Fruit fly (Drosophila melanogaster): Measurements from ENCODE around the gene Aven.
A peak's percentile ranks its signal among the peaks of the same experiment; 100 is the strongest.

The Aven gene

DNA sequence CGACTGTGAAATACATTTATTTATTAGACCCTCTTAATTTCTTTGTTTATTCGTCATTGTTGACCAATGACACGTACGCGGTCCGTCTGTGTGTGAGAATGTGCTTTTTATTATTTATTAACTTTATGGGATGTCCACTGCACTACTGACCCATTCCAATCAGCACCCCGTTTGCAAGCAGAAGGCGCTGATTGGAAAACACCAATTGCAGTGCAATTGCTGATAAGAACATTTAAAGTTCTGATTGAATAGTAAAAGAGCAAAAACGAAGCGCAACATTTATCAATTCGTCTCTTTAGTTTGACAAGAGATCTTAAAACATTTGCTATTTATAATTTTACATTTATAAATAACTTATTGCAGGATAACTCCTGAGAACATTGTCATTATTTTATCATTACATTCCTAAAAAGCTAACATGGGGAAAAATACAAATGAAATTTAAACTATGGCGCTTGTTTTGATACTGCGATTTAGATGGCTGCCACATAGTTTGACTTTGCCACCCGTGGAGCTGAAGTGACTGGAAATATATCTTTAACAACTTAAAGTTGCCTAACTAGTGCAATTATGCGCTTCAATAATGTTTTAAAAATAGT is 29.1 kb upstream of the Aven start:
- TF ChIP-seq psq (optimal IDR thresholded peaks at IDR 0.05): no peak
- TF ChIP-seq EcR (GFP tag; optimal IDR thresholded peaks at IDR 0.05): no peak
- TF ChIP-seq usp (GFP tag; optimal IDR thresholded peaks at IDR 0.05): no peak
- TF ChIP-seq Dll (optimal IDR thresholded peaks at IDR 0.05): no peak
- no peak for TF ChIP-seq CG8478 (optimal IDR thresholded peaks at IDR 0.05)
- TF ChIP-seq pan (optimal IDR thresholded peaks at IDR 0.05): no peak

DNA sequence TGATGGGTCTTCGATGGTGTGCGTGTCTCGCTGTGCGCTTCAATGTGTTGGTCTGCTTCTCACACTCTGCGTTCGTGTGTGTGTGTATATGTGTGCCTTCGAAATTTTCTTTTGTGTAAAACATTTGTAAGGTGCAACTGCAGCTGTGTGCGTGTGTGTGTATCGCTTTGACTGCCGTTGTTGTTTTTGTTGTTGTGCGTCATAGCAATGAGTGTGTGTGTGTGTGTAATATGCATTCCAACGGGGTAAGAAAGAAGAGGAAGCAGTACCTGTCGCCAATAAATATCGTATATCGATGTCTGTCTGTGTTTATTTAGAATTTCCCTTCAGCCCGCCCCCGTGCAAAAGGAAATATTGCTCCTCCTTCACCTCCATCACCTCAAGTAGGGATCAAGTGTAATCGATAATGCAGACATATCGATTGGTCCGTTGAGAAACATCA is 24.9 kb upstream of the Aven start:
- TF ChIP-seq CG8478 (optimal IDR thresholded peaks at IDR 0.05): peak; percentile 83
- no peak for TF ChIP-seq pan (optimal IDR thresholded peaks at IDR 0.05)

DNA sequence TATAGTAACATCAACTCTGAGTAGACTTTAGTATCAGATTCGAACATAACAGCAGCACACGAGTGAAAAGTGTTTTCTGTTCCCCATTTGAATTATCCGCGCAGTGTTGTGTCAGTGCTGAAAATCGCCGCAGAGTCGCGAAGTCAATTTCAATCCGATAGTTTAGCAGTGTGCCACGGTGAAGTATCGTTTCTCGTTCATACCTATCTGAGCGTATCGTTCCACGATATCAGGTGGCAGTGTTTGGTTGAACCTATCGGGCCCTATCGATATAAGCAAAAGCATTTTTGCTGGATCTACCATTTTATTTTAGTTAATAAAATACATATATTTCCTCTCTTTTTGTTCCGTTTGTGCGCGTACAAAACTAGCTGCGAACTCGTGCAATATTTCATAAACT is 24.1 kb upstream of the Aven start, which contains the start of gene CkIalpha:
Gene CkIalpha, plus strand, starts transcription at position 53 of the 400 bp plus-strand sequence.
- no peak for TF ChIP-seq psq (optimal IDR thresholded peaks at IDR 0.05)
- TF ChIP-seq CG8478 (optimal IDR thresholded peaks at IDR 0.05): no peak
- TF ChIP-seq pan (optimal IDR thresholded peaks at IDR 0.05): no peak
- no peak for TF ChIP-seq Dll (optimal IDR thresholded peaks at IDR 0.05)
- TF ChIP-seq usp (GFP tag; optimal IDR thresholded peaks at IDR 0.05): no peak
- no peak for TF ChIP-seq EcR (GFP tag; optimal IDR thresholded peaks at IDR 0.05)

DNA sequence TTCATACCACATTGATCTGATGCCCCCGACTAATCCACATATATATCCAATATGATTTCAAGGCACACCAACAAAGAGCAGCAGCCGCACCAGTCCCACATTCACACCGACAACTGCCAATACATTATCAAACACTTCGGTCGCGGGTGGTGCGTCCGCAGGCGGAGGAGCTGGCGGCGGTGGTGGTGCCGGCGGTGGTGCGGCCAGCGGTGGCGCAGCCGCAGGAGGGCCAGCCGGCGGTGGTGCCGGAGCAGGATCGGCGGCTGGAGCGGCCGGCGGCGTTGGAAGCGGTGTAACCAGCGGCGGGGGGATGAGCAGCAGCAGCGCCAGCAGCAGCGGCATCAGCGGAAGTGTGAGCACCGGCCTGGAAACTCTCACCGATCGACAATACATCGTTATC is 22.2 kb upstream of the Aven start:
- TF ChIP-seq psq (optimal IDR thresholded peaks at IDR 0.05) (no peak), CG8478 (optimal IDR thresholded peaks at IDR 0.05) (no peak), usp (GFP tag; optimal IDR thresholded peaks at IDR 0.05) (no peak), EcR (GFP tag; optimal IDR thresholded peaks at IDR 0.05) (no peak), pan (optimal IDR thresholded peaks at IDR 0.05) (no peak), Dll (optimal IDR thresholded peaks at IDR 0.05) (no peak)

DNA sequence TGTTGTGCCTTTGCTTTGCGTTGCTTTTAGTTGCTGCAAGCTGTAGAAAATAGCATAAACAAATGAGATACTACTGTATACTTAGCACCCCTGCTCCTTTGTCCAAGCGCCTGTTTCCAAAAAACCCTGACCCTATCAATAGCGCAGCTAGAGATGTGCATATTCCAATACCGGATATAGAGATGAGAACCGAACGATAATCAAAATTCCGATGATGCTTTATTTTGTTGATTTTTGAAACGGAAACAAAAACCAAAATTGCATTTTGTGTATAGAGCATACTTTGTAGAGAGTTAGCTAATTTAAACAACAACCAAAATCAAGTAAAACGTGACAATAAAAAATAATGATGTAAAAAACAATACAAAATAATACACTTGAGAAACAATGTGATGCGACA is 15.9 kb upstream of the Aven start:
- no peak for TF ChIP-seq Dll (optimal IDR thresholded peaks at IDR 0.05)
- TF ChIP-seq pan (optimal IDR thresholded peaks at IDR 0.05): no peak
- no peak for TF ChIP-seq EcR (GFP tag; optimal IDR thresholded peaks at IDR 0.05)
- no peak for TF ChIP-seq psq (optimal IDR thresholded peaks at IDR 0.05)
- no peak for TF ChIP-seq usp (GFP tag; optimal IDR thresholded peaks at IDR 0.05)
- no peak for TF ChIP-seq CG8478 (optimal IDR thresholded peaks at IDR 0.05)

DNA sequence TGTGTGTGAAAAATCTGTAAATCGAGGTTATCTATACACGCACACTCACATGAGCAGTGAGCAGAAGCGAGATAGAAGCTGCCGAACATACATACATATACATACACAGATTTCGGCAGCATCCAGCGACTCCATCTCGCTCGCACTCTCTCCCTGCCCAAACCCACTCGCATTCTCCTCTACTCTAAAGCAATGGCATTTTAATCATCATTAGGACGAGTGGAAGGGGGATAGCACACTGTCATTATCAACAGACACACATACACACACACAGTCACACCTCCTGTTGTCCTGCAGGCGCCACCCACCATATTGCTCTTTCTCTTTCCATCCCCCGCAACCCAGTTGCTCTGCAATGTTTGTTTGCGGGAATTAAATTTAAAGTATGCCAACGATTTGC is 4.6 kb upstream of the Aven start:
- TF ChIP-seq CG8478 (optimal IDR thresholded peaks at IDR 0.05): no peak

DNA sequence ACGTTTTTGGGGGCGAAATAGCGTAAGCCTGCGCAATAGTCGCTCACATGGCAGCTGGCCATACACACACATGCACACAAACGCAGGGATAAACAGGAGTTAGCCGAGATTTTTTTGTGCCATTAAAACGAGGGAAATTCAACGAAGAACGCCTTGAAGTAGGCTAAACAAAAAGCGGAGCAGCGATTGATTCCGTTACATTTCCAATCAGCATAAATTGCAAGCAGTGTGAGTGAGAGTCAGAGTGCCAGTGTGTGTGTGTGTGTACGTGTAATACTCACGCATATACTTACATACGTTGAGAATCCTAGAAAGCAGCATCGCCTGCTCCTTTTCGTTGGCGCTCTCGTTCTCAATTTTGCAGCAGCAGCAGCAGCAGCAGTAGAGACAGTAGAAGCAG is 3.8 kb upstream of the Aven start:
- TF ChIP-seq CG8478 (optimal IDR thresholded peaks at IDR 0.05): no peak
- no peak for TF ChIP-seq EcR (GFP tag; optimal IDR thresholded peaks at IDR 0.05)
- TF ChIP-seq psq (optimal IDR thresholded peaks at IDR 0.05): no peak
- TF ChIP-seq pan (optimal IDR thresholded peaks at IDR 0.05): no peak
- no peak for TF ChIP-seq Dll (optimal IDR thresholded peaks at IDR 0.05)
- no peak for TF ChIP-seq usp (GFP tag; optimal IDR thresholded peaks at IDR 0.05)

DNA sequence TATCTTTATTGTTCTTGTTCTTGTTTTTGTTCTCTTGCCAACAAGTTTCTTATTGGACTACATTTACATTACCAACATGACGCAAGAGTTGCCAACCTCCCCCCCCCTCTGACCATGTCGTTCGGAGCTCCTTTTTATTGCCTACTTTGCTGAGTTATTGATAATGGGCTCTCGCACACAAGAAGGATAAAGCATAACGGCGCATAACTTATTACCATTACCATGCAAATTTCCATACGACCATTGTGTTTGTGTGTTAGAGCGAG is 2.6 kb upstream of the Aven start:
- TF ChIP-seq pan (optimal IDR thresholded peaks at IDR 0.05): no peak
- no peak for TF ChIP-seq usp (GFP tag; optimal IDR thresholded peaks at IDR 0.05)
- no peak for TF ChIP-seq EcR (GFP tag; optimal IDR thresholded peaks at IDR 0.05)
- TF ChIP-seq CG8478 (optimal IDR thresholded peaks at IDR 0.05): no peak
- no peak for TF ChIP-seq Dll (optimal IDR thresholded peaks at IDR 0.05)
- no peak for TF ChIP-seq psq (optimal IDR thresholded peaks at IDR 0.05)

DNA sequence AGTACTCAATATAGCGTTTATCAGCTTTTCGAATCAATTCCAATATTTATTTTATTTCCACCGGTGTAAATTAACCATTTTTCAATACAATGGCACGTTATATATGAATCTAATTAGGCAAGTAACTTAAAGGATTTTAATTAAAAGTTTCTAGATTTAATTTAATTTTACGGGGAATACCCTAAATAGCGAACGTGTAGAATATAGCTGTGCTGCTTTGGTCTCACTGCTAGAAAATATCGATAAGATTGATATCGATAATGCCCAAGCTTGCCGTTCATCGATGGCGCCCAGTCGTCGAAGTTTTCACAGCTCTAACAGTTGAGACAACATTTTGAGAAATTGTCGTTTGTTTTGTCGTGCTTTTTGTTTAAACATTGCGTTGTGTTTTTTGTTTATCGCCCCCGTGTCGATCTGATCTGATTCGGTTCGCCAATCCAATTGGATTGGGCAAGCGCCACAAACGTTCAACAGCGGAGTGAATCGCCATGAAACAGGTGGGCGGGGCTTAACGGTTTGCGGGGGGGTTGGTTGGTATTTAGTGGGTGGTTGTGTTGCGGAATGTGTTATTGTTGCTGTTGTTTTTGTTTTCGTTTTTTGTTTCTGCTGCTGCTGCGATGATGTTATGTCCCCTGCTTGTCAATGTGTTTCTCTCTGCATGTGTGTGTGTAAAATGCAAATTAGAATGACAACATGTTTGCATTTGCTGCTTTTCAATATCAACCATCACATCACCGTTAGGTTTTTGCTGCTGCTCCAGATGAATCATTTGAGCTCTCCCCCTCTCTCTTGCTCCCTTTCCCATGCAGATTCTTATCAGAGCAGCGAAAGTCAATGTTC is 2.1 kb upstream of the Aven start, which contains the start of gene Tomosyn:
Gene Tomosyn, plus strand, starts transcription at position 289 of the 840 bp plus-strand sequence.
- no peak for TF ChIP-seq usp (GFP tag; optimal IDR thresholded peaks at IDR 0.05)
- TF ChIP-seq CG8478 (optimal IDR thresholded peaks at IDR 0.05): no peak
- TF ChIP-seq psq (optimal IDR thresholded peaks at IDR 0.05): no peak
- TF ChIP-seq pan (optimal IDR thresholded peaks at IDR 0.05): no peak
- no peak for TF ChIP-seq EcR (GFP tag; optimal IDR thresholded peaks at IDR 0.05)
- no peak for TF ChIP-seq Dll (optimal IDR thresholded peaks at IDR 0.05)

DNA sequence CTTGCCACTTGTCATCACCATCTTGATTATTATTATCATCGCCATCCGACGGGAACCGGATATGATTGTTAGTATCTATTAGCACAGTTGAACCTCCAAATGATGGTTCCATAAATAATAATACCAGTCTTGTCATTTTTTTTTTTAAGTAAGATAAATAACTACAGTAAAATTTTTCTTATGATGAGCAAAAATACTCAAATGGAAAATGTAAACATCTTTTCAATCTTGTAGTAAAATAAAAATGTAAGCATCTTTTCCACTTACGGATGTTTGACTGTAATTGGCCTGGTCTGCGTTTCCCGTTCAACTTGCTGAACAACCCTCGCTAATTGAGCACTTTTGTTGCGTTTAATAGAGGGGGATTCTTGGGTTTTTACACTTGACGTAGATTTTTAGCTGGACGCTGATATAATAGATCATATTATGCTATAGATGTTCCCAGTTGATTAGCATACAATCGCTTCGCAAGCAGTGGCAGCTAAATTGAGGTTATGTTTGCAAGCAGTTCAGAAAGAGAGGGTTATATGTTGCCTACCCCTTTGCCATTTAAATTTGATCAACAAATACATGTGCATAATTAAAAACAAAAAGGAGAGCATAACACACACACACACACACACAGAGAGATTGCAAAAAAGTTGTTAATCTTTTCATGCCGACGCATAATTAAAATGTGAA is 3.7 kb downstream of the Aven start:
- no peak for TF ChIP-seq pan (optimal IDR thresholded peaks at IDR 0.05)
- TF ChIP-seq EcR (GFP tag; optimal IDR thresholded peaks at IDR 0.05): no peak
- TF ChIP-seq Dll (optimal IDR thresholded peaks at IDR 0.05): no peak
- no peak for TF ChIP-seq usp (GFP tag; optimal IDR thresholded peaks at IDR 0.05)
- no peak for TF ChIP-seq psq (optimal IDR thresholded peaks at IDR 0.05)
- no peak for TF ChIP-seq CG8478 (optimal IDR thresholded peaks at IDR 0.05)

DNA sequence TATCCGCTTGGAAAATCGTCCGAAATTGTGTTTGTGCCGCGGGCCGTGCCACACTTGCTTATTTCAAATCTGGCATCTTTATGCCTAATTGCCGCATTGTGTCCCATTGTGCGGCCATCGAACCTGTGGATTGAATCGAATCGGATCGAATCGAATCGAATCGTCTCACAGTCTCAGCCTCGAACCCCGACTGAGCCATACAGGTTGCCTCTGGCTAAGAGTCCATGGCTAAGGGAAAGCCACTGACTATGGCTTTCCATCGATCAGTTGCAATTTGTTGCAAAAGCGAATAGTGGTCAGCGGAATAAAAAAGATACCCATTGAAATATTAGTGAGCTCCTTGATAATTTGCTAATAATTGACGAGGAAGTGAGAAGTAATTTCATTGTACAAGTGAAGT is 5.4 kb downstream of the Aven start, which contains the start of gene CG15728:
Gene CG15728, plus strand, starts transcription at position 301 of the 400 bp plus-strand sequence.
- no peak for TF ChIP-seq psq (optimal IDR thresholded peaks at IDR 0.05)
- no peak for TF ChIP-seq pan (optimal IDR thresholded peaks at IDR 0.05)

DNA sequence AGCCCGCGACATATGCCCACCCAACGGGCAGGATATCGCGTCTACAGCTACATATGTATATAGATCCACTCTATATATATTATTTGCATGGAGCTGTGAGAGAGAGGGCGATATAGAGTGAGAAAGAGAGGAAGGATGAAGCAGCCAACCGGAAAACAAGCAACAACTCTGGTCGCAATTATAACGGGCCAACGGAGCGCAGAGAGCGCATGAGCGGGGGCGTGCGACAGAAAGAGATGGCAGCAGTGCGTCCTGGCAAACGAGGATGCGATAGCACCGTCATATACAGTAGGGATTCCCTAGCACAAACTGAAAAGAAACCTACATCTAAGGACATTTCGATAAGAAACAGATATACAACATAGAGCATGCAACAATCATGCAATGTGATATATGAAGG is 7.8 kb downstream of the Aven start:
- TF ChIP-seq pan (optimal IDR thresholded peaks at IDR 0.05) (no peak), psq (optimal IDR thresholded peaks at IDR 0.05) (no peak), usp (GFP tag; optimal IDR thresholded peaks at IDR 0.05) (no peak), Dll (optimal IDR thresholded peaks at IDR 0.05) (no peak), CG8478 (optimal IDR thresholded peaks at IDR 0.05) (no peak), EcR (GFP tag; optimal IDR thresholded peaks at IDR 0.05) (no peak)

Data from whole organism.